Worm (Caenorhabditis elegans): ENCODE measurements around the gene npr-39.

Gene npr-39

DNA sequence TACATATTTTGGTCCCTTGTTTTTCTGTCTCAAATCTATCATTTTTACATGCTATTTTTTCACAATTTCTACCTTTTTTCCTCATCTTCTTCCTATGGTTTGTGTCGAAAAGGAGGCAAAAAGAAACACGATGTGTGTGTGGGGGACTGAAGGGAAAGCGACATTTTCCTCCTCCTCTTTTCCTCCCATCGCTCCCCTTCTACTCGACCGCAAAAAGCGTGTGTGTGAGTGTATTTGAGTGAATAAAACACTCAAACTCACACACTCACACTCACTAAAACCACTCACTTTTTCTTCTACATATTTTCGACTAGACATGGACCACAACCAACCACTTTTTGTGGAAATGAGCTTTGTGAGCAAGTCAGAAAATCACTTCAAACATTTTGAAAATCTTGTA is 25.4 kb upstream of the npr-39 start (continued):
- TF ChIP-seq hlh-30 (tag; optimal IDR thresholded peaks at IDR 0.05; ENCODE audit: insufficient read depth) = peak; percentile 31
- peak; percentile 49; the same call in 1 of the 2 replicates for TF ChIP-seq hmg-1.1 (GFP tag; IDR thresholded peaks at IDR 0.05)
- TF ChIP-seq dpl-1 (GFP tag; optimal IDR thresholded peaks at IDR 0.05) = no peak
- no peak for TF ChIP-seq pqm-1 (tag; optimal IDR thresholded peaks at IDR 0.05)
- no peak for TF ChIP-seq ceh-32 (tag; optimal IDR thresholded peaks at IDR 0.05; ENCODE audit: poor library complexity)
- TF ChIP-seq nhr-48 (tag; optimal IDR thresholded peaks at IDR 0.05) = no peak
- TF ChIP-seq set-16 (GFP tag; IDR thresholded peaks at IDR 0.05) = no peak
- TF ChIP-seq ceh-20 (GFP tag; IDR thresholded peaks at IDR 0.05) = peak; percentile 53; the same call in 1 of the 2 replicates
- peak; percentile 24 for TF ChIP-seq dve-1 (tag; optimal IDR thresholded peaks at IDR 0.05; ENCODE audit: insufficient read depth)
- TF ChIP-seq fkh-10 (GFP tag; optimal IDR thresholded peaks at IDR 0.05) = peak; percentile 44
- no peak for TF ChIP-seq nhr-102 (tag; optimal IDR thresholded peaks at IDR 0.05)
- TF ChIP-seq spr-3 (GFP tag; optimal IDR thresholded peaks at IDR 0.05) = no peak
- no peak for TF ChIP-seq D1046.2 (GFP tag; IDR thresholded peaks at IDR 0.05)
- no peak for TF ChIP-seq ces-1 (GFP tag; optimal IDR thresholded peaks at IDR 0.05)
- TF ChIP-seq tra-1 (GFP tag; IDR thresholded peaks at IDR 0.05) = peak; percentile 23; the same call in 1 of the 2 replicates
- no peak for TF ChIP-seq dmd-8 (GFP tag; IDR thresholded peaks at IDR 0.05)
- TF ChIP-seq mxl-3 (GFP tag; optimal IDR thresholded peaks at IDR 0.05) = peak; percentile 17
- TF ChIP-seq F10B5.3 (tag; optimal IDR thresholded peaks at IDR 0.05) = no peak
- no peak for TF ChIP-seq nhr-41 (GFP tag; IDR thresholded peaks at IDR 0.05)
- TF ChIP-seq jun-1 (tag; optimal IDR thresholded peaks at IDR 0.05) = no peak
- TF ChIP-seq mdt-29 (GFP tag; IDR thresholded peaks at IDR 0.05) = no peak
- no peak for TF ChIP-seq F49E8.2 (tag; optimal IDR thresholded peaks at IDR 0.05; ENCODE audit: borderline replicate concordance)
- TF ChIP-seq rbr-2 (tag; optimal IDR thresholded peaks at IDR 0.05) = peak; percentile 39
- TF ChIP-seq saeg-2 (GFP tag; IDR thresholded peaks at IDR 0.05) = no peak
- peak; percentile 57 for TF ChIP-seq mes-2 (tag; optimal IDR thresholded peaks at IDR 0.05; ENCODE audit: poor library complexity, severe bottlenecking)
- no peak for TF ChIP-seq daf-16 (GFP tag; optimal IDR thresholded peaks at IDR 0.05)
- no peak for TF ChIP-seq daf-16 (tag; optimal IDR thresholded peaks at IDR 0.05)
- no peak for TF ChIP-seq nhr-11 (tag; optimal IDR thresholded peaks at IDR 0.05)
- no peak for TF ChIP-seq ceh-82 (tag; optimal IDR thresholded peaks at IDR 0.05)
- peak; percentile 38 for TF ChIP-seq nhr-28 (tag; optimal IDR thresholded peaks at IDR 0.05)
- TF ChIP-seq zag-1 (tag; optimal IDR thresholded peaks at IDR 0.05) = no peak
- TF ChIP-seq gei-8 (GFP tag; optimal IDR thresholded peaks at IDR 0.05) = no peak
- no peak for TF ChIP-seq tag-97 (GFP tag; IDR thresholded peaks at IDR 0.05)
- no peak for TF ChIP-seq Y75B8A.6 (GFP tag; IDR thresholded peaks at IDR 0.05)
- no peak for TF ChIP-seq nhr-42 (GFP tag; IDR thresholded peaks at IDR 0.05)
- TF ChIP-seq nhr-6 (tag; optimal IDR thresholded peaks at IDR 0.05) = no peak
- no peak for TF ChIP-seq lin-1 (GFP tag; IDR thresholded peaks at IDR 0.05)
- no peak for TF ChIP-seq lin-15B (tag; optimal IDR thresholded peaks at IDR 0.05)
- TF ChIP-seq daf-12 (tag; optimal IDR thresholded peaks at IDR 0.05) = no peak
- no peak for TF ChIP-seq duxl-1 (tag; optimal IDR thresholded peaks at IDR 0.05; ENCODE audit: poor library complexity)
- no peak for TF ChIP-seq nhr-111 (GFP tag; optimal IDR thresholded peaks at IDR 0.05)
- TF ChIP-seq F26F4.8 (GFP tag; conservative IDR thresholded peaks at IDR 0.05) = no peak
- no peak for TF ChIP-seq zfp-2 (tag; optimal IDR thresholded peaks at IDR 0.05)
- TF ChIP-seq lin-38 (GFP tag; IDR thresholded peaks at IDR 0.05) = no peak

All from whole organism, L4 larva.